Worm (Caenorhabditis elegans) whole organism, late embryonic: ENCODE measurements around the gene C18H9.6.

Source experiments
- F13H6.1 ChIP-seq: sonication (generic microtip); optimal IDR thresholded peaks from 2 replicates; lab custom pipeline; 2016; ENCODE audit warnings: missing genetic modification characterization, missing compliant biosample characterization
- ceh-48 ChIP-seq: sonication (generic microtip); optimal IDR thresholded peaks from 2 replicates; lab custom pipeline; 2016; ENCODE audit warnings: missing genetic modification characterization, inconsistent platforms, missing compliant biosample characterization
- dmd-4 ChIP-seq: sonication (generic microtip); optimal IDR thresholded peaks from 2 replicates; lab custom pipeline; 2016; ENCODE audit warnings: borderline replicate concordance, missing genetic modification characterization, missing compliant biosample characterization
- dve-1 ChIP-seq: sonication (generic microtip); optimal IDR thresholded peaks from 2 replicates; lab custom pipeline; 2017; ENCODE audit warnings: antibody characterized with exemption, mild to moderate bottlenecking, missing genetic modification characterization, missing compliant biosample characterization
- elt-2 ChIP-seq: sonication (generic microtip); optimal IDR thresholded peaks from 2 replicates; lab custom pipeline; 2016; ENCODE audit warnings: missing genetic modification reagents, missing genetic modification characterization, missing compliant biosample characterization
- fax-1 ChIP-seq: sonication (generic microtip); optimal IDR thresholded peaks from 2 replicates; lab custom pipeline; 2016; ENCODE audit warnings: missing genotype, missing genetic modification characterization, missing compliant biosample characterization
- hlh-13 ChIP-seq: fragments of 200-800 bp; sonication (Bioruptor generic); optimal IDR thresholded peaks from 2 replicates; lab custom pipeline; 2018; ENCODE audit warnings: mild to moderate bottlenecking, missing genetic modification characterization, missing compliant biosample characterization
- nfya-1 ChIP-seq: sonication (generic microtip); optimal IDR thresholded peaks from 2 replicates; lab custom pipeline; 2017; ENCODE audit warnings: missing genetic modification characterization, mild to moderate bottlenecking, missing compliant biosample characterization, antibody characterized with exemption, moderate library complexity
- npax-4 ChIP-seq: sonication (generic microtip); optimal IDR thresholded peaks from 2 replicates; lab custom pipeline; 2016; ENCODE audit warnings: missing genetic modification characterization, missing compliant biosample characterization
- pha-4 ChIP-seq: fragments of 150-350 bp; optimal IDR thresholded peaks from 2 replicates; lab custom pipeline; 2018; ENCODE audit warnings: missing biosample characterization, missing genetic modification reagents, missing genetic modification characterization
- pqm-1 ChIP-seq: sonication (generic microtip); optimal IDR thresholded peaks from 2 replicates; lab custom pipeline; 2016; ENCODE audit warnings: missing genetic modification characterization, missing compliant biosample characterization
- sox-4 ChIP-seq: sonication (generic microtip); optimal IDR thresholded peaks from 2 replicates; lab custom pipeline; 2017; ENCODE audit warnings: mild to moderate bottlenecking, missing genetic modification characterization, inconsistent platforms, missing compliant biosample characterization

ce11 chrII:6682918-6683317 is 18.5 kb downstream of the C18H9.6 start:
- TF ChIP-seq elt-2 (no peak), F13H6.1 (tag; lab: Kevin White, UChicago) (no peak), sox-4 (tag; lab: Kevin White, UChicago) (no peak), dve-1 (tag; lab: Kevin White, UChicago) (no peak), nfya-1 (tag; lab: Kevin White, UChicago) (no peak), fax-1 (no peak), ceh-48 (no peak), pqm-1 (tag; lab: Kevin White, UChicago) (no peak), dmd-4 (tag; lab: Kevin White, UChicago) (no peak), hlh-13 (no peak), pha-4 (no peak), npax-4 (tag; lab: Kevin White, UChicago) (no peak)
